Fruit fly (Drosophila melanogaster): Measurements from ENCODE around the gene CG14195.

The CG14195 gene

dm6 chrX:19224580-19225303, 12.9 kb upstream of the CG14195 start (continued):
- peak; percentile 39 for TF ChIP-seq fd59A (GFP tag; optimal IDR thresholded peaks at IDR 0.05)
- TF ChIP-seq Eip75B (GFP tag; optimal IDR thresholded peaks at IDR 0.05), result peak; percentile 37
- peak; percentile 4 for TF ChIP-seq CG8319 (GFP tag; optimal IDR thresholded peaks at IDR 0.05)
- TF ChIP-seq CG16779 (tag; optimal IDR thresholded peaks at IDR 0.05), result peak; percentile 35
- TF ChIP-seq CG7368 (GFP tag; optimal IDR thresholded peaks at IDR 0.05), result no peak
- TF ChIP-seq CG9139 (GFP tag; optimal IDR thresholded peaks at IDR 0.05), result no peak
- peak; percentile 46 for TF ChIP-seq CG15336 (GFP tag; IDR thresholded peaks at IDR 0.05)
- no peak for TF ChIP-seq fkh (GFP tag; optimal IDR thresholded peaks at IDR 0.05)
- no peak for TF ChIP-seq CG11294 (GFP tag; IDR thresholded peaks at IDR 0.05)
- peak; percentile 71 for TF ChIP-seq CG10631 (GFP tag; optimal IDR thresholded peaks at IDR 0.05)
- no peak for TF ChIP-seq vri (GFP tag; optimal IDR thresholded peaks at IDR 0.05)
- peak; percentile 71 for TF ChIP-seq CG34406 (GFP tag; optimal IDR thresholded peaks at IDR 0.05)
- TF ChIP-seq Ets96B (tag; optimal IDR thresholded peaks at IDR 0.05), result peak; percentile 56
- peak; percentile 50 for TF ChIP-seq CG3919 (GFP tag; optimal IDR thresholded peaks at IDR 0.05)
- TF ChIP-seq Ets21C (GFP tag; optimal IDR thresholded peaks at IDR 0.05), result no peak
- no peak for TF ChIP-seq CG31627 (GFP tag; optimal IDR thresholded peaks at IDR 0.05)
- no peak for TF ChIP-seq cyc (GFP tag; optimal IDR thresholded peaks at IDR 0.05)
- TF ChIP-seq acj6 (GFP tag; optimal IDR thresholded peaks at IDR 0.05), result peak; percentile 46
- 0 out of 3 replicates have a peak, but pooled peaks have one; percentile 27 for TF ChIP-seq eg (GFP tag; IDR thresholded peaks at IDR 0.05)
- TF ChIP-seq achi (GFP tag; optimal IDR thresholded peaks at IDR 0.05), result peak; percentile 60
- TF ChIP-seq CG10669 (GFP tag; optimal IDR thresholded peaks at IDR 0.05), result peak; percentile 40
- TF ChIP-seq Sox15 (GFP tag; optimal IDR thresholded peaks at IDR 0.05), result no peak
- TF ChIP-seq Lpt (GFP tag; optimal IDR thresholded peaks at IDR 0.05), result peak; percentile 33
- peak; percentile 89 for TF ChIP-seq Eip78C (GFP tag)
- TF ChIP-seq spab (GFP tag; optimal IDR thresholded peaks at IDR 0.05), result peak; percentile 46
- TF ChIP-seq Sox14 (GFP tag; optimal IDR thresholded peaks at IDR 0.05), result no peak

DNA sequence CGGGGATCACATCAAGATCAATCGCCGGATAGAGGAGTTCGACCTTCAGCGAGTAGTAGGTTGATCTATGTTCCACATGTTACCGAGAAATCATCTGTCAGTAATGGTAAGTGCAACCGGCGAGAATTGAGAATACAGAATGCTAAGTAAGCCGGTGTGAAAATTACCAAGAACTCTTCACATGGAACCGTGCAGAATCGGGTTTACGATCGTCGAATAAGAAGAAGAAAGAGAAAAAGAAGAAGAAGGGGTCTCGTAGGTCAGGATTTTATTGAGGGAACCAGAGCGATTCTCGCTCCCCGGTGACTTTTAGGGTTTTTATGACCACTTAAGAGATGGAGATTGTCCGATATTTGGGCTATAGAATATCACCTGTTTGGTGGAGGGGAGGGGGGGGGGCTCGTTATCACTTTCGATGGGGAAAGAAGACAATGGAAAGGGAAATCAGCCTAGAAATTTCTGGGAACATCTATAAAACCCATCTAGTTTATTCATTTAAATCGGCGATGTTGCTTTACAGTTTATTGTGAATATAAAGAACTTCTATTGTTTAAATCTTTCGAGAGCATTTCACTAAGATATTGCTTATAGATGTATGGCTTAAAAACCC, 9.2 kb upstream of the CG14195 start:
- peak; percentile 47 for TF ChIP-seq svp (GFP tag)
- TF ChIP-seq Blimp-1 (GFP tag; optimal IDR thresholded peaks at IDR 0.05), result no peak

dm6 chrX:19220415-19220814, 8.5 kb upstream of the CG14195 start, which contains the start of gene CG7884:
CG7884 (plus strand) TSS chrX:19220622.
- TF ChIP-seq CG10631 (GFP tag; optimal IDR thresholded peaks at IDR 0.05), result no peak
- TF ChIP-seq OdsH (GFP tag; optimal IDR thresholded peaks at IDR 0.05), result no peak
- TF ChIP-seq CG11762 (GFP tag; optimal IDR thresholded peaks at IDR 0.05; ENCODE audit: insufficient read depth), result no peak
- no peak for TF ChIP-seq Sox15 (GFP tag; optimal IDR thresholded peaks at IDR 0.05)
- TF ChIP-seq fd59A (GFP tag; optimal IDR thresholded peaks at IDR 0.05), result no peak
- peak; percentile 59 for TF ChIP-seq CG6854 (GFP tag; optimal IDR thresholded peaks at IDR 0.05)
- no peak for TF ChIP-seq pdm3 (GFP tag; optimal IDR thresholded peaks at IDR 0.05)
- no peak for TF ChIP-seq achi (GFP tag; optimal IDR thresholded peaks at IDR 0.05)
- TF ChIP-seq vri (GFP tag; optimal IDR thresholded peaks at IDR 0.05), result no peak
- peak; percentile 7 for TF ChIP-seq CG3919 (GFP tag; optimal IDR thresholded peaks at IDR 0.05)
- no peak for TF ChIP-seq CG7368 (GFP tag; optimal IDR thresholded peaks at IDR 0.05)
- no peak for TF ChIP-seq fkh (GFP tag; optimal IDR thresholded peaks at IDR 0.05)
- TF ChIP-seq CG32006 (GFP tag; optimal IDR thresholded peaks at IDR 0.05), result no peak
- TF ChIP-seq Eip75B (GFP tag; optimal IDR thresholded peaks at IDR 0.05), result no peak
- no peak for TF ChIP-seq CG8319 (GFP tag; optimal IDR thresholded peaks at IDR 0.05)
- TF ChIP-seq dsx (GFP tag; optimal IDR thresholded peaks at IDR 0.05; ENCODE audit: poor library complexity, severe bottlenecking), result peak; percentile 48
- no peak for TF ChIP-seq CG11902 (GFP tag; optimal IDR thresholded peaks at IDR 0.05)
- no peak for TF ChIP-seq CG8632 (GFP tag; optimal IDR thresholded peaks at IDR 0.05)
- TF ChIP-seq CG8119 (GFP tag; IDR thresholded peaks at IDR 0.05), result peak; percentile 48; the same call in 1 of the 3 replicates
- no peak for TF ChIP-seq Sox14 (GFP tag; optimal IDR thresholded peaks at IDR 0.05)
- TF ChIP-seq Gug (GFP tag; IDR thresholded peaks at IDR 0.05), result no peak
- TF ChIP-seq Hr39 (GFP tag; optimal IDR thresholded peaks at IDR 0.05), result no peak
- TF ChIP-seq Hr38 (GFP tag; optimal IDR thresholded peaks at IDR 0.05), result no peak
- TF ChIP-seq salr (GFP tag; optimal IDR thresholded peaks at IDR 0.05), result no peak
- TF ChIP-seq CG6276 (GFP tag; optimal IDR thresholded peaks at IDR 0.05), result no peak
- TF ChIP-seq eg (GFP tag; IDR thresholded peaks at IDR 0.05), result peak; percentile 24; the same call in 1 of the 3 replicates
- TF ChIP-seq svp (GFP tag), result no peak
- TF ChIP-seq CG34406 (GFP tag; optimal IDR thresholded peaks at IDR 0.05), result no peak
- TF ChIP-seq fd85E (GFP tag; optimal IDR thresholded peaks at IDR 0.05), result no peak
- peak; percentile 14 to 46 for TF ChIP-seq ss (GFP tag; optimal IDR thresholded peaks at IDR 0.05)
- TF ChIP-seq Hr4 (GFP tag; optimal IDR thresholded peaks at IDR 0.05), result no peak
- no peak for TF ChIP-seq CG31627 (GFP tag; optimal IDR thresholded peaks at IDR 0.05)

Data from whole organism, prepupa.